Worm (Caenorhabditis elegans) whole organism, young adult: ENCODE results near the gene perm-2.

Experiments used
- ama-1 ChIP-seq, 3 experiments: fragments of 150-350 bp in 1 of 3; sonication (generic microtip) in 2 of 3; optimal IDR thresholded peaks; 2 replicates each; lab custom pipeline; 2014 to 2018; ENCODE audit warnings: missing biosample characterization in 2 of 3, missing genetic modification characterization in 2 of 3, missing genetic modification reagents in 2 of 3
- bed-1 ChIP-seq: fragments of 200-800 bp; sonication (Bioruptor generic); IDR thresholded peaks from 2 replicates; pipeline ENCODE4 v1.3.6; 2022; ENCODE audit warnings: missing genetic modification reagents, missing genetic modification characterization, missing compliant biosample characterization
- mes-4 ChIP-seq: sonication (generic microtip); optimal IDR thresholded peaks from 2 replicates; lab custom pipeline; 2016; ENCODE audit warnings: missing genotype, missing genetic modification characterization, missing compliant biosample characterization
- sptf-2 ChIP-seq: fragments of 200-800 bp; sonication (Bioruptor generic); optimal IDR thresholded peaks from 2 replicates; lab custom pipeline; 2018; ENCODE audit warnings: mild to moderate bottlenecking, missing genetic modification characterization, missing compliant biosample characterization
- ztf-6 ChIP-seq: fragments of 200-800 bp; sonication (Bioruptor generic); IDR thresholded peaks from 2 replicates; pipeline ENCODE4 v1.3.6; 2022; ENCODE audit warnings: missing genetic modification reagents, missing genetic modification characterization, missing compliant biosample characterization

- TF ChIP-seq mes-4 (tag; lab: Kevin White, UChicago) (no peak), sptf-2 (GFP tag; lab: Kevin White, UChicago) (no peak), ztf-6 (GFP tag; lab: Robert Waterston, UW) (no peak), ama-1 (optimal IDR thresholded peaks at IDR 0.05; lab: Kevin White, UChicago) (no peak), ama-1 (GFP tag; optimal IDR thresholded peaks at IDR 0.05; lab: Kevin White, UChicago) (no peak), bed-1 (GFP tag; lab: Robert Waterston, UW) (no peak)
These were observed 3.2 kb upstream of the perm-2 start for ce11 chrIV:1123357-1123756.
